Worm (Caenorhabditis elegans) whole organism, L2 larva: ENCODE results near the gene tsp-14.

Experiments used
- R02D3.7 ChIP-seq: fragments of 150-350 bp; optimal IDR thresholded peaks from 2 replicates; lab custom pipeline; 2014; ENCODE audit warnings: missing biosample characterization, missing genetic modification characterization
- ZK546.5 ChIP-seq: sonication (generic microtip); optimal IDR thresholded peaks from 2 replicates; lab custom pipeline; 2017; ENCODE audit warnings: missing biosample characterization, missing genetic modification characterization
- ceh-82 ChIP-seq: fragments of 150-350 bp; optimal IDR thresholded peaks from 2 replicates; lab custom pipeline; 2014; ENCODE audit warnings: missing biosample characterization, missing genetic modification characterization
- crh-2 ChIP-seq: sonication (generic microtip); optimal IDR thresholded peaks from 2 replicates; lab custom pipeline; 2017; ENCODE audit warnings: missing biosample characterization, missing genetic modification characterization
- egl-27 ChIP-seq: sonication (generic microtip); optimal IDR thresholded peaks from 3 replicates; lab custom pipeline; 2017; ENCODE audit warnings: missing biosample characterization, missing genetic modification reagents, missing genetic modification characterization
- lin-39 ChIP-seq: fragments of 150-350 bp; optimal IDR thresholded peaks from 2 replicates; lab custom pipeline; 2014; ENCODE audit warnings: missing biosample characterization, missing genetic modification reagents, missing genetic modification characterization
- nhr-11 ChIP-seq: fragments of 150-350 bp; optimal IDR thresholded peaks from 2 replicates; lab custom pipeline; 2014; ENCODE audit warnings: missing biosample characterization, missing genetic modification characterization
- nhr-21 ChIP-seq: fragments of 150-350 bp; optimal IDR thresholded peaks from 2 replicates; lab custom pipeline; 2014; ENCODE audit warnings: missing biosample characterization, missing genetic modification characterization
- nhr-23 ChIP-seq: fragments of 150-350 bp; optimal IDR thresholded peaks from 2 replicates; lab custom pipeline; 2014; ENCODE audit warnings: missing biosample characterization, missing genetic modification reagents, missing genetic modification characterization
- nhr-237 ChIP-seq: fragments of 150-350 bp; optimal IDR thresholded peaks from 2 replicates; lab custom pipeline; 2014; ENCODE audit warnings: missing biosample characterization, missing genetic modification characterization
- unc-62 ChIP-seq: fragments of 150-350 bp; optimal IDR thresholded peaks from 2 replicates; lab custom pipeline; 2014; ENCODE audit warnings: missing biosample characterization, missing genetic modification reagents, missing genetic modification characterization

DNA sequence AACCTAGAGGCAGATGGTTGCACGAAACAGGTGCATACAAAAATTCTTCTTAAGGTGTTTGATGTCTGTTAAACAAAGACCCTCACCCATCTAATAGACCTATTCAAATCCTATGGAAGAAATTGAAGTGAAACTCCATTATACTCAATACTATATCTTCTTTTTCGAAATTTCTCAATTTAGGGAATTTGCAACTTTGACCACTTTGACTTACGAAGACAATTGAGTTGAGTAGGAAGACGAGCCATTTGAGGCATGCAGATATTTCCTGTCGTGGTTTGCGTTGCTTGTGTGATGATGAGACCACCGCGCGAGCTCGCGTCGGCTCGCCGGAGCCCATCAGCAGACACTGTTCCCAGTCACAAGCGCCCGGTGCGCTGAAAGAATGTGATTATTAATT lies 6.1 kb downstream of the tsp-14 start:
- no peak for TF ChIP-seq nhr-237 (tag; lab: Kevin White, UChicago)
- TF ChIP-seq ceh-82 (tag; lab: Kevin White, UChicago) = no peak
- no peak for TF ChIP-seq lin-39
- no peak for TF ChIP-seq R02D3.7 (tag; lab: Kevin White, UChicago)
- TF ChIP-seq nhr-11 = no peak
- no peak for TF ChIP-seq egl-27 (tag; lab: Kevin White, UChicago)
- TF ChIP-seq nhr-21 (tag; lab: Kevin White, UChicago) = no peak
- no peak for TF ChIP-seq ZK546.5 (tag; lab: Kevin White, UChicago)
- TF ChIP-seq unc-62 (GFP tag; lab: Kevin White, UChicago) = no peak
- TF ChIP-seq crh-2 (tag; lab: Kevin White, UChicago) = no peak
- no peak for TF ChIP-seq nhr-23 (tag; lab: Kevin White, UChicago)
